Worm (Caenorhabditis elegans) whole organism, L3 larva: Measurements from ENCODE around the gene T25B9.4.

Experiments
- ceh-82 ChIP-seq: fragments of 150-350 bp; optimal IDR thresholded peaks from 2 replicates; lab custom pipeline; 2014; ENCODE audit warnings: missing biosample characterization, missing genetic modification characterization
- nhr-77 ChIP-seq: fragments of 150-350 bp; optimal IDR thresholded peaks from 2 replicates; lab custom pipeline; 2014; ENCODE audit warnings: missing biosample characterization, missing genetic modification characterization
- snpc-4 ChIP-seq: fragments of 150-350 bp; optimal IDR thresholded peaks from 2 replicates; lab custom pipeline; 2014; ENCODE audit warnings: missing biosample characterization, missing genetic modification characterization
- unc-62 ChIP-seq: fragments of 150-350 bp; sonication (generic microtip); optimal IDR thresholded peaks from 4 replicates; lab custom pipeline; 2014; ENCODE audit warnings: missing biosample characterization, missing genetic modification reagents, missing genetic modification characterization

- no peak for TF ChIP-seq ceh-82 (tag; lab: Kevin White, UChicago)
- no peak for TF ChIP-seq snpc-4 (tag; lab: Kevin White, UChicago)
- TF ChIP-seq nhr-77: no peak
- no peak for TF ChIP-seq unc-62
These were observed 3.8 kb upstream of the T25B9.4 start, which contains the start of gene ugt-54 for ce11 chrIV:10761344-10761743.
